Worm (Caenorhabditis elegans) whole organism, young adult: ENCODE measurements around the gene F56H9.9.

Experiments used
- cebp-2 ChIP-seq: fragments of 200-800 bp; sonication (Bioruptor generic); IDR thresholded peaks from 2 replicates; pipeline ENCODE4 v1.3.6; 2022; ENCODE audit warnings: missing genetic modification characterization, missing compliant biosample characterization
- ceh-40 ChIP-seq: fragments of 200-800 bp; sonication (Bioruptor generic); IDR thresholded peaks from 2 replicates; pipeline ENCODE4 v1.3.6; 2022; ENCODE audit warnings: missing genetic modification characterization, missing compliant biosample characterization
- ceh-58 ChIP-seq: fragments of 200-800 bp; sonication (Bioruptor generic); IDR thresholded peaks from 2 replicates; pipeline ENCODE4 v1.3.6; 2022; ENCODE audit warnings: missing genetic modification characterization, missing compliant biosample characterization
- hlh-26 ChIP-seq: fragments of 200-800 bp; sonication (Bioruptor generic); conservative IDR thresholded peaks from 2 replicates; pipeline ENCODE4 v1.3.6; 2022; ENCODE audit warnings: missing genetic modification reagents, missing genetic modification characterization, missing compliant biosample characterization
- mxl-1 ChIP-seq: sonication (generic microtip); optimal IDR thresholded peaks from 2 replicates; lab custom pipeline; 2016; ENCODE audit warnings: missing genetic modification characterization, missing compliant biosample characterization
- nfya-1 ChIP-seq: sonication (generic microtip); optimal IDR thresholded peaks from 2 replicates; lab custom pipeline; 2017; ENCODE audit warnings: antibody characterized with exemption, missing compliant biosample characterization, missing genetic modification characterization, borderline replicate concordance; ENCODE audit not compliant: insufficient read depth
- nfyb-1 ChIP-seq: fragments of 200-800 bp; sonication (Bioruptor generic); IDR thresholded peaks from 2 replicates; pipeline ENCODE4 v1.3.6; 2022; ENCODE audit warnings: missing genetic modification reagents, missing genetic modification characterization, missing compliant biosample characterization
- pha-4 ChIP-seq: fragments of 150-350 bp; sonication (generic microtip); optimal IDR thresholded peaks from 2 replicates; lab custom pipeline; 2014; ENCODE audit warnings: missing biosample characterization, missing genetic modification reagents, missing genetic modification characterization
- snpc-3.4 ChIP-seq: sonication (generic microtip); optimal IDR thresholded peaks from 2 replicates; lab custom pipeline; 2017; ENCODE audit warnings: missing genetic modification characterization, mild to moderate bottlenecking, missing compliant biosample characterization, antibody characterized with exemption, moderate library complexity, missing genotype, missing genetic modification reagents
- unc-62 ChIP-seq: fragments of 150-350 bp; optimal IDR thresholded peaks from 2 replicates; lab custom pipeline; 2014; ENCODE audit warnings: missing biosample characterization, missing genetic modification reagents, missing genetic modification characterization
- ztf-18 ChIP-seq: sonication (generic microtip); optimal IDR thresholded peaks from 2 replicates; lab custom pipeline; 2016; ENCODE audit warnings: missing genotype, mild to moderate bottlenecking, missing genetic modification characterization, missing compliant biosample characterization
- ztf-26 ChIP-seq: sonication (generic microtip); optimal IDR thresholded peaks from 2 replicates; lab custom pipeline; 2017; ENCODE audit warnings: missing genetic modification characterization, missing compliant biosample characterization

ce11 chrV:12644500-12644899 is 20.2 kb upstream of the F56H9.9 start, which contains the start of gene F56H9.8:
- TF ChIP-seq mxl-1 (no peak), snpc-3.4 (tag; lab: Kevin White, UChicago) (no peak), ceh-58 (GFP tag; lab: Robert Waterston, UW) (no peak), hlh-26 (GFP tag; lab: Robert Waterston, UW) (no peak), unc-62 (no peak), cebp-2 (GFP tag; lab: Robert Waterston, UW) (no peak), ztf-26 (tag; lab: Kevin White, UChicago) (no peak), pha-4 (tag; lab: Kevin White, UChicago) (no peak), nfya-1 (tag; lab: Kevin White, UChicago) (no peak), ceh-40 (GFP tag; lab: Robert Waterston, UW) (no peak), ztf-18 (tag; lab: Kevin White, UChicago) (no peak), nfyb-1 (GFP tag; lab: Robert Waterston, UW) (no peak)
